Fruit fly (Drosophila melanogaster) whole organism, embryonic: ENCODE data around the gene CG6216.
A peak's percentile ranks its signal among the peaks of the same experiment; 100 is the strongest.

Source experiments
- Atf3 ChIP-seq: fragments of 200-800 bp; sonication (Bioruptor generic); optimal IDR thresholded peaks from 3 replicates; lab custom pipeline; 2016; ENCODE audit warnings: missing biosample characterization, missing genetic modification characterization
- Atf6 ChIP-seq: fragments of 200-800 bp; sonication (Bioruptor generic); IDR thresholded peaks from 2 replicates; pipeline ENCODE4 v1.3.6; 2022; ENCODE audit warnings: missing biosample characterization, missing genetic modification characterization
- Bgb ChIP-seq: fragments of 200-800 bp; sonication (Bioruptor generic); IDR thresholded peaks from 2 replicates; pipeline ENCODE4 v1.3.6; 2022; ENCODE audit warnings: missing biosample characterization, missing genetic modification characterization; ENCODE audit not compliant: partially characterized antibody
- CG10147 ChIP-seq: fragments of 200-800 bp; sonication (Bioruptor generic); optimal IDR thresholded peaks from 2 replicates; lab custom pipeline; 2019; ENCODE audit warnings: missing biosample characterization, mild to moderate bottlenecking, missing genetic modification characterization, moderate library complexity
- CG10959 ChIP-seq: fragments of 200-800 bp; sonication (Bioruptor generic); IDR thresholded peaks from 2 replicates; pipeline ENCODE4 v1.3.6; 2022; ENCODE audit warnings: missing biosample characterization, missing genetic modification characterization
- CG11695 ChIP-seq: fragments of 200-800 bp; sonication (Bioruptor generic); IDR thresholded peaks from 3 replicates; pipeline ENCODE4 v1.3.6; 2022; ENCODE audit warnings: missing biosample characterization, missing genetic modification characterization
- CG12236 ChIP-seq: fragments of 200-800 bp; sonication (Bioruptor generic); optimal IDR thresholded peaks from 2 replicates; lab custom pipeline; 2016; ENCODE audit warnings: missing biosample characterization, missing genetic modification characterization
- CG12299 ChIP-seq: fragments of 200-800 bp; sonication (Bioruptor generic); optimal IDR thresholded peaks from 2 replicates; lab custom pipeline; 2018; ENCODE audit warnings: missing biosample characterization, mild to moderate bottlenecking, missing genetic modification characterization
- CG14014 ChIP-seq: fragments of 200-800 bp; sonication (Bioruptor generic); IDR thresholded peaks from 2 replicates; pipeline ENCODE4 v1.3.6; 2022; ENCODE audit warnings: missing biosample characterization, missing genetic modification characterization
- CG14441 ChIP-seq: fragments of 200-800 bp; sonication (Bioruptor generic); IDR thresholded peaks from 2 replicates; pipeline ENCODE4 v1.3.6; 2022; ENCODE audit warnings: missing biosample characterization, missing genetic modification characterization
- CG15696 ChIP-seq: fragments of 200-800 bp; sonication (Bioruptor generic); optimal IDR thresholded peaks from 2 replicates; lab custom pipeline; 2019; ENCODE audit warnings: missing biosample characterization, mild to moderate bottlenecking, missing genetic modification characterization, moderate library complexity
- CG1647 ChIP-seq: fragments of 200-800 bp; sonication (Bioruptor generic); optimal IDR thresholded peaks from 3 replicates; lab custom pipeline; 2016; ENCODE audit warnings: missing biosample characterization, missing genetic modification characterization
- CG16779 ChIP-seq: fragments of 200-800 bp; sonication (Bioruptor generic); IDR thresholded peaks from 2 replicates; pipeline ENCODE4 v1.3.6; 2022; ENCODE audit warnings: missing biosample characterization, missing genetic modification characterization
- CG16863 ChIP-seq: fragments of 200-800 bp; sonication (Bioruptor generic); optimal IDR thresholded peaks from 3 replicates; lab custom pipeline; 2016; ENCODE audit warnings: missing biosample characterization, missing genetic modification characterization
- CG17328 ChIP-seq: fragments of 200-800 bp; sonication (Bioruptor generic); IDR thresholded peaks from 2 replicates; pipeline ENCODE4 v1.3.6; 2022; ENCODE audit warnings: missing biosample characterization, missing genetic modification characterization
- CG18619 ChIP-seq: fragments of 200-800 bp; sonication (Bioruptor generic); optimal IDR thresholded peaks from 3 replicates; lab custom pipeline; 2017; ENCODE audit warnings: missing biosample characterization, mild to moderate bottlenecking, missing genetic modification characterization
- CG2712 ChIP-seq: fragments of 200-800 bp; optimal IDR thresholded peaks from 3 replicates; lab custom pipeline; 2019; ENCODE audit warnings: missing biosample characterization, mild to moderate bottlenecking, missing genetic modification characterization, moderate library complexity
- CG30020 ChIP-seq: fragments of 200-800 bp; optimal IDR thresholded peaks from 2 replicates; lab custom pipeline; 2019; ENCODE audit warnings: missing biosample characterization, mild to moderate bottlenecking, missing genetic modification characterization, moderate library complexity
- CG31224 ChIP-seq: fragments of 200-800 bp; sonication (Bioruptor generic); IDR thresholded peaks from 2 replicates; pipeline ENCODE4 v1.3.6; 2022; ENCODE audit warnings: missing biosample characterization, missing genetic modification characterization
- CG5953 ChIP-seq: fragments of 200-800 bp; sonication (Bioruptor generic); IDR thresholded peaks from 2 replicates; pipeline ENCODE4 v1.3.6; 2022; ENCODE audit warnings: missing biosample characterization, missing genetic modification characterization
- CG7357 ChIP-seq: fragments of 200-800 bp; sonication (Bioruptor generic); IDR thresholded peaks from 3 replicates; pipeline ENCODE4 v1.3.6; 2022; ENCODE audit warnings: missing biosample characterization, missing genetic modification characterization
- CG7556 ChIP-seq: fragments of 200-800 bp; sonication (Bioruptor generic); optimal IDR thresholded peaks from 2 replicates; lab custom pipeline; 2017; ENCODE audit warnings: missing biosample characterization, mild to moderate bottlenecking, missing genetic modification characterization
- CG8388 ChIP-seq: fragments of 200-800 bp; sonication (Bioruptor generic); optimal IDR thresholded peaks from 2 replicates; lab custom pipeline; 2019; ENCODE audit warnings: missing biosample characterization, mild to moderate bottlenecking, missing genetic modification characterization, moderate library complexity
- CG8924 ChIP-seq: fragments of 200-800 bp; optimal IDR thresholded peaks from 3 replicates; lab custom pipeline; 2019; ENCODE audit warnings: missing biosample characterization, mild to moderate bottlenecking, missing genetic modification characterization, moderate library complexity
- D ChIP-seq, 2 experiments: fragments of 200-800 bp in 1 of 2; fragments of >200 bp in 1 of 2; sonication (Bioruptor generic) in 1 of 2; optimal IDR thresholded peaks; 2 replicates in 1 of 2; 3 replicates in 1 of 2; lab custom pipeline; 2017; ENCODE audit warnings: mild to moderate bottlenecking in 1 of 2, missing biosample characterization in 1 of 2, missing genetic modification characterization in 1 of 2, missing genetic modification reagents in 1 of 2
- Fer3 ChIP-seq: fragments of 200-800 bp; sonication (Bioruptor generic); optimal IDR thresholded peaks from 2 replicates; lab custom pipeline; 2018; ENCODE audit warnings: missing biosample characterization, mild to moderate bottlenecking, missing genetic modification characterization, moderate library complexity
- HmgZ ChIP-seq: fragments of 200-800 bp; sonication (Bioruptor generic); optimal IDR thresholded peaks from 2 replicates; lab custom pipeline; 2018; ENCODE audit warnings: missing biosample characterization, mild to moderate bottlenecking, missing genetic modification characterization
- MESR4 ChIP-seq: fragments of 200-800 bp; sonication (Bioruptor generic); optimal IDR thresholded peaks from 2 replicates; lab custom pipeline; 2018; ENCODE audit warnings: missing biosample characterization, mild to moderate bottlenecking, missing genetic modification characterization, moderate library complexity
- Meics ChIP-seq: fragments of 200-800 bp; sonication (Bioruptor generic); optimal IDR thresholded peaks from 2 replicates; lab custom pipeline; 2017; ENCODE audit warnings: missing biosample characterization, mild to moderate bottlenecking, missing genetic modification characterization
- Six4 ChIP-seq: fragments of 200-800 bp; sonication (Bioruptor generic); optimal IDR thresholded peaks from 2 replicates; lab custom pipeline; 2016; ENCODE audit warnings: missing biosample characterization, missing genetic modification characterization
- Sry-δ ChIP-seq: fragments of 200-800 bp; sonication (Bioruptor generic); optimal IDR thresholded peaks from 2 replicates; lab custom pipeline; 2016; ENCODE audit warnings: missing biosample characterization, missing genetic modification characterization
- ara ChIP-seq: fragments of 200-800 bp; sonication (Bioruptor generic); IDR thresholded peaks from 2 replicates; pipeline ENCODE4 v1.3.6; 2022; ENCODE audit warnings: missing biosample characterization, missing genetic modification characterization
- bcd ChIP-seq: fragments of 200-800 bp; sonication (Bioruptor generic); optimal IDR thresholded peaks from 2 replicates; lab custom pipeline; 2017; ENCODE audit warnings: missing biosample characterization, mild to moderate bottlenecking, missing genetic modification characterization
- bigmax ChIP-seq: fragments of 200-800 bp; sonication (Bioruptor generic); optimal IDR thresholded peaks from 2 replicates; lab custom pipeline; 2018; ENCODE audit warnings: missing biosample characterization, mild to moderate bottlenecking, missing genetic modification characterization
- cas ChIP-seq: fragments of 200-800 bp; sonication (Bioruptor generic); IDR thresholded peaks from 2 replicates; pipeline ENCODE4 v1.3.6; 2022; ENCODE audit warnings: missing biosample characterization, missing genetic modification characterization
- ci ChIP-seq: fragments of 200-800 bp; sonication (Bioruptor generic); IDR thresholded peaks from 3 replicates; pipeline ENCODE4 v1.3.6; 2022; ENCODE audit warnings: missing biosample characterization, missing genetic modification characterization
- exex ChIP-seq: fragments of 200-800 bp; sonication (Bioruptor generic); optimal IDR thresholded peaks from 4 replicates; lab custom pipeline; 2018; ENCODE audit warnings: missing biosample characterization, mild to moderate bottlenecking, missing genetic modification characterization, moderate library complexity
- gcm ChIP-seq: fragments of 200-800 bp; sonication (Bioruptor generic); optimal IDR thresholded peaks from 2 replicates; lab custom pipeline; 2019; ENCODE audit warnings: missing biosample characterization, mild to moderate bottlenecking, missing genetic modification characterization, moderate library complexity
- grn ChIP-seq: fragments of 200-800 bp; sonication (Bioruptor generic); optimal IDR thresholded peaks from 3 replicates; lab custom pipeline; 2017; ENCODE audit warnings: missing biosample characterization, missing genetic modification characterization
- jigr1 ChIP-seq: fragments of 200-800 bp; sonication (Bioruptor generic); IDR thresholded peaks from 3 replicates; pipeline ENCODE4 v1.3.6; 2022; ENCODE audit warnings: missing biosample characterization, missing genetic modification characterization
- lbe ChIP-seq: fragments of 200-800 bp; sonication (Bioruptor generic); optimal IDR thresholded peaks from 2 replicates; lab custom pipeline; 2016; ENCODE audit warnings: missing biosample characterization, mild to moderate bottlenecking, missing genetic modification characterization
- lmd ChIP-seq: fragments of 200-800 bp; sonication (Bioruptor generic); IDR thresholded peaks from 2 replicates; pipeline ENCODE4 v1.3.6; 2022; ENCODE audit warnings: missing biosample characterization, missing genetic modification characterization
- luna ChIP-seq: fragments of 200-800 bp; sonication (Bioruptor generic); optimal IDR thresholded peaks from 2 replicates; lab custom pipeline; 2016; ENCODE audit warnings: missing biosample characterization, missing genetic modification characterization
- nmo ChIP-seq: fragments of 200-800 bp; sonication (Bioruptor generic); optimal IDR thresholded peaks from 2 replicates; lab custom pipeline; 2018; ENCODE audit warnings: missing biosample characterization, mild to moderate bottlenecking, missing genetic modification characterization, moderate library complexity
- run ChIP-seq: fragments of 200-800 bp; sonication (Bioruptor generic); optimal IDR thresholded peaks from 3 replicates; lab custom pipeline; 2018; ENCODE audit warnings: missing biosample characterization, mild to moderate bottlenecking, missing genetic modification characterization
- salm ChIP-seq: fragments of 200-800 bp; sonication (Bioruptor generic); optimal IDR thresholded peaks from 2 replicates; lab custom pipeline; 2018; ENCODE audit warnings: missing biosample characterization, mild to moderate bottlenecking, missing genetic modification characterization
- sens ChIP-seq: fragments of 200-800 bp; sonication (Bioruptor generic); peaks from one replicate; lab custom pipeline; 2016; ENCODE audit warnings: missing biosample characterization, missing genetic modification characterization
- sug ChIP-seq: fragments of 200-800 bp; optimal IDR thresholded peaks from 2 replicates; lab custom pipeline; 2019; ENCODE audit warnings: missing biosample characterization, mild to moderate bottlenecking, missing genetic modification characterization, moderate library complexity
- tap ChIP-seq: fragments of 200-800 bp; optimal IDR thresholded peaks from 3 replicates; lab custom pipeline; 2019; ENCODE audit warnings: missing biosample characterization, mild to moderate bottlenecking, missing genetic modification characterization, moderate library complexity
- zen2 ChIP-seq: fragments of 200-800 bp; sonication (Bioruptor generic); IDR thresholded peaks from 3 replicates; pipeline ENCODE4 v1.3.6; 2022; ENCODE audit warnings: missing biosample characterization, missing genetic modification characterization; ENCODE audit not compliant: partially characterized antibody
- zf30C ChIP-seq: fragments of 200-800 bp; sonication (Bioruptor generic); optimal IDR thresholded peaks from 3 replicates; lab custom pipeline; 2018; ENCODE audit warnings: missing biosample characterization, mild to moderate bottlenecking, missing genetic modification characterization

CG6216 gene

dm6 chr3L:11123088-11123487, 27.5 kb downstream of the CG6216 start, which contains the start of the genes Ufd1 and NaPi-III (continued):
- peak; percentile 87 for TF ChIP-seq MESR4 (GFP tag; lab: Kevin White, UChicago)
- TF ChIP-seq cas (GFP tag; lab: Robert Waterston, UW): no peak
- no peak for TF ChIP-seq grn
- 0 out of 2 replicates have a peak, but pooled peaks have one; percentile 16 for TF ChIP-seq Atf6 (GFP tag; lab: Robert Waterston, UW)
- peak; percentile 47 for TF ChIP-seq CG8924 (tag; lab: Kevin White, UChicago)
- peak; percentile 85 for TF ChIP-seq sens (GFP tag; lab: Kevin White, UChicago)
- peak; percentile 97 for TF ChIP-seq Sry-δ
- peak; percentile 17 for TF ChIP-seq bcd (GFP tag; lab: Kevin White, UChicago)
- peak; percentile 5 for TF ChIP-seq Atf3 (GFP tag; lab: Kevin White, UChicago)
- peak; percentile 20; the same call in 1 of the 2 replicates for TF ChIP-seq lmd (GFP tag; lab: Robert Waterston, UW)
- TF ChIP-seq CG10147 (GFP tag; lab: Kevin White, UChicago): no peak
- peak; percentile 8 for TF ChIP-seq CG16863
- no peak for TF ChIP-seq CG16779
- peak; percentile 74 for TF ChIP-seq nmo (GFP tag; lab: Kevin White, UChicago)
- TF ChIP-seq CG5953 (GFP tag; lab: Robert Waterston, UW): no peak
- TF ChIP-seq exex (tag; lab: Kevin White, UChicago): no peak
- peak; percentile 26 for TF ChIP-seq zf30C (GFP tag; lab: Kevin White, UChicago)
- peak; percentile 56 for TF ChIP-seq CG2712 (tag; lab: Kevin White, UChicago)
- peak; percentile 2 for TF ChIP-seq luna
- peak; percentile 91 for TF ChIP-seq Bgb (GFP tag; lab: Robert Waterston, UW)
- no peak for TF ChIP-seq Six4 (GFP tag; lab: Kevin White, UChicago)
- no peak for TF ChIP-seq Fer3 (tag; lab: Kevin White, UChicago)
- TF ChIP-seq CG10959: no peak
- no peak for TF ChIP-seq CG1647 (GFP tag; lab: Kevin White, UChicago)
- no peak for TF ChIP-seq CG7357 (GFP tag; lab: Robert Waterston, UW)
- TF ChIP-seq CG12236 (GFP tag; lab: Kevin White, UChicago): no peak
- peak; percentile 91 for TF ChIP-seq HmgZ (tag; lab: Kevin White, UChicago)
- no peak for TF ChIP-seq D (optimal IDR thresholded peaks at IDR 0.05; lab: Kevin White, UChicago)
- peak; percentile 4 for TF ChIP-seq D (GFP tag; optimal IDR thresholded peaks at IDR 0.05; lab: Kevin White, UChicago)
- no peak for TF ChIP-seq CG17328 (GFP tag; lab: Robert Waterston, UW)
- TF ChIP-seq CG30020 (tag; lab: Kevin White, UChicago): peak; percentile 19
- no peak for TF ChIP-seq CG7556 (GFP tag; lab: Kevin White, UChicago)
- TF ChIP-seq CG14441 (GFP tag; lab: Robert Waterston, UW): peak; percentile 56
- TF ChIP-seq CG8388 (GFP tag; lab: Kevin White, UChicago): no peak
- no peak for TF ChIP-seq Meics
- no peak for TF ChIP-seq salm
- TF ChIP-seq jigr1 (GFP tag; lab: Robert Waterston, UW): no peak
- peak; percentile 48; the same call in 1 of the 3 replicates for TF ChIP-seq ci (GFP tag; lab: Robert Waterston, UW)
- TF ChIP-seq CG18619 (GFP tag; lab: Kevin White, UChicago): no peak
- no peak for TF ChIP-seq lbe (GFP tag; lab: Kevin White, UChicago)
- no peak for TF ChIP-seq CG15696
- peak; percentile 8 for TF ChIP-seq gcm (GFP tag; lab: Kevin White, UChicago)
- TF ChIP-seq zen2 (GFP tag; lab: Robert Waterston, UW): peak; percentile 65; the same call in 2 of the 3 replicates
- peak; percentile 63 for TF ChIP-seq sug (tag; lab: Kevin White, UChicago)
- no peak for TF ChIP-seq run (tag; lab: Kevin White, UChicago)
- TF ChIP-seq bigmax (GFP tag; lab: Kevin White, UChicago): no peak
- TF ChIP-seq tap (tag; lab: Kevin White, UChicago): no peak
- TF ChIP-seq ara (GFP tag; lab: Robert Waterston, UW): no peak
- TF ChIP-seq CG12299: no peak
- no peak for TF ChIP-seq CG11695 (GFP tag; lab: Robert Waterston, UW)
- TF ChIP-seq CG31224 (GFP tag; lab: Robert Waterston, UW): no peak
- 0 out of 2 replicates have a peak, but pooled peaks have one; percentile 21 for TF ChIP-seq CG14014 (GFP tag; lab: Robert Waterston, UW)
